Fruit fly (Drosophila melanogaster) whole organism, pupa: Measurements from ENCODE around the gene Prp16.

Experiments used
- CG10348 ChIP-seq: fragments of 200-800 bp; sonication (Bioruptor generic); IDR thresholded peaks from 2 replicates; pipeline ENCODE4 v1.3.6; 2022; ENCODE audit warnings: missing biosample characterization, missing genetic modification characterization
- CG12605 ChIP-seq: fragments of 200-800 bp; sonication (Bioruptor generic); IDR thresholded peaks from 2 replicates; pipeline ENCODE4 v1.3.6; 2022; ENCODE audit warnings: missing biosample characterization, missing genetic modification characterization
- CG13204 ChIP-seq: fragments of 200-800 bp; sonication (Bioruptor generic); optimal IDR thresholded peaks from 2 replicates; lab custom pipeline; 2018; ENCODE audit warnings: missing biosample characterization, mild to moderate bottlenecking, missing genetic modification characterization, moderate library complexity
- CG14655 ChIP-seq: fragments of 200-800 bp; sonication (Bioruptor generic); optimal IDR thresholded peaks from 3 replicates; lab custom pipeline; 2017; ENCODE audit warnings: mild to moderate bottlenecking, missing biosample characterization, missing genetic modification reagents, missing genetic modification characterization
- CG15710 ChIP-seq: fragments of 200-800 bp; sonication (Bioruptor generic); optimal IDR thresholded peaks from 2 replicates; lab custom pipeline; 2018; ENCODE audit warnings: missing biosample characterization, mild to moderate bottlenecking, missing genetic modification characterization, moderate library complexity
- CG32121 ChIP-seq: fragments of 200-800 bp; sonication (Bioruptor generic); IDR thresholded peaks from 2 replicates; pipeline ENCODE4 v1.3.6; 2022; ENCODE audit warnings: missing biosample characterization, missing genetic modification characterization
- CG34367 ChIP-seq: fragments of 200-800 bp; sonication (Bioruptor generic); optimal IDR thresholded peaks from 2 replicates; lab custom pipeline; 2018; ENCODE audit warnings: missing biosample characterization, mild to moderate bottlenecking, missing genetic modification characterization
- CG4496 ChIP-seq: fragments of 200-800 bp; sonication (Bioruptor generic); IDR thresholded peaks from 3 replicates; pipeline ENCODE4 v1.3.6; 2022; ENCODE audit warnings: missing biosample characterization, missing genetic modification characterization
- CG8159 ChIP-seq: fragments of 200-800 bp; sonication (Bioruptor generic); optimal IDR thresholded peaks from 3 replicates; lab custom pipeline; 2018; ENCODE audit warnings: missing biosample characterization, mild to moderate bottlenecking, missing genetic modification characterization, moderate library complexity
- CG8301 ChIP-seq: fragments of 200-800 bp; sonication (Bioruptor generic); optimal IDR thresholded peaks from 2 replicates; lab custom pipeline; 2018; ENCODE audit warnings: missing biosample characterization, mild to moderate bottlenecking, missing genetic modification characterization
- D1 ChIP-seq: fragments of 200-800 bp; sonication (Bioruptor generic); optimal IDR thresholded peaks from 2 replicates; lab custom pipeline; 2018; ENCODE audit warnings: missing biosample characterization, mild to moderate bottlenecking, missing genetic modification characterization, moderate library complexity
- Pif1A ChIP-seq: fragments of 200-800 bp; sonication (Bioruptor generic); optimal IDR thresholded peaks from 3 replicates; lab custom pipeline; 2016; ENCODE audit warnings: missing biosample characterization, missing genetic modification characterization
- Snoo ChIP-seq: fragments of 200-800 bp; sonication (Bioruptor generic); optimal IDR thresholded peaks from 3 replicates; lab custom pipeline; 2017; ENCODE audit warnings: missing biosample characterization, mild to moderate bottlenecking, missing genetic modification characterization, inconsistent platforms
- rn ChIP-seq: fragments of 200-800 bp; sonication (Bioruptor generic); IDR thresholded peaks from 2 replicates; pipeline ENCODE4 v1.3.6; 2022; ENCODE audit warnings: missing biosample characterization, missing genetic modification characterization

dm6 chrX:14169068-14169642 is 32.0 kb upstream of the Prp16 start, which contains the start of gene CG12480:
- TF ChIP-seq CG13204 (GFP tag; lab: Kevin White, UChicago) (no peak), CG32121 (GFP tag; lab: Robert Waterston, UW) (no peak), CG34367 (tag; lab: Kevin White, UChicago) (no peak), CG12605 (GFP tag; lab: Robert Waterston, UW) (no peak), CG10348 (GFP tag; lab: Robert Waterston, UW) (no peak), rn (GFP tag; lab: Robert Waterston, UW) (no peak), Snoo (no peak), CG15710 (tag; lab: Kevin White, UChicago) (no peak), CG8159 (tag; lab: Kevin White, UChicago) (no peak), CG14655 (GFP tag; lab: Kevin White, UChicago) (peak; percentile 13), CG8301 (no peak), D1 (tag; lab: Kevin White, UChicago) (no peak), Pif1A (GFP tag; lab: Kevin White, UChicago) (no peak), CG4496 (GFP tag; lab: Robert Waterston, UW) (0 out of 3 replicates have a peak, but pooled peaks have one; percentile 47)
